Worm (Caenorhabditis elegans) whole organism, mixed stage, embryonic: ENCODE measurements around the gene cki-1.
A peak's percentile ranks its signal among the peaks of the same experiment; 100 is the strongest.

Experiments used
- M03D4.4 ChIP-seq: sonication (generic microtip); optimal IDR thresholded peaks from 2 replicates; lab custom pipeline; 2017; ENCODE audit warnings: mild to moderate bottlenecking, missing genetic modification characterization, missing compliant biosample characterization
- bed-3 ChIP-seq: fragments of 200-800 bp; sonication (Bioruptor generic); optimal IDR thresholded peaks from 3 replicates; lab custom pipeline; 2018; ENCODE audit warnings: mild to moderate bottlenecking, missing genetic modification characterization, moderate library complexity, missing compliant biosample characterization
- blmp-1 ChIP-seq: fragments of 150-350 bp; optimal IDR thresholded peaks from 2 replicates; lab custom pipeline; 2014; ENCODE audit warnings: missing biosample characterization, missing genetic modification characterization
- ceh-39 ChIP-seq: fragments of 150-350 bp; optimal IDR thresholded peaks from 2 replicates; lab custom pipeline; 2014; ENCODE audit warnings: missing biosample characterization, missing genetic modification characterization
- ceh-43 ChIP-seq: fragments of 200-800 bp; sonication (Bioruptor generic); optimal IDR thresholded peaks from 2 replicates; lab custom pipeline; 2018; ENCODE audit warnings: mild to moderate bottlenecking, missing genetic modification characterization, moderate library complexity, missing compliant biosample characterization
- ceh-83 ChIP-seq: fragments of 200-800 bp; sonication (Bioruptor generic); optimal IDR thresholded peaks from 2 replicates; lab custom pipeline; 2018; ENCODE audit warnings: mild to moderate bottlenecking, missing genetic modification characterization, missing compliant biosample characterization
- ces-1 ChIP-seq: fragments of 150-350 bp; optimal IDR thresholded peaks from 2 replicates; lab custom pipeline; 2014; ENCODE audit warnings: missing biosample characterization, missing genetic modification reagents, missing genetic modification characterization
- cnd-1 ChIP-seq: fragments of 200-800 bp; sonication (Bioruptor generic); optimal IDR thresholded peaks from 2 replicates; lab custom pipeline; 2018; ENCODE audit warnings: mild to moderate bottlenecking, missing genetic modification characterization, missing compliant biosample characterization
- drap-1 ChIP-seq: fragments of 200-800 bp; sonication (Bioruptor generic); optimal IDR thresholded peaks from 3 replicates; lab custom pipeline; 2018; ENCODE audit warnings: mild to moderate bottlenecking, missing genetic modification characterization, missing compliant biosample characterization
- elt-1 ChIP-seq: sonication (generic microtip); optimal IDR thresholded peaks from 2 replicates; lab custom pipeline; 2017; ENCODE audit warnings: missing genetic modification characterization, mild to moderate bottlenecking, missing compliant biosample characterization, antibody characterized with exemption, moderate library complexity, borderline replicate concordance; ENCODE audit not compliant: insufficient read depth
- elt-3 ChIP-seq: fragments of 150-350 bp; optimal IDR thresholded peaks from 2 replicates; lab custom pipeline; 2014; ENCODE audit warnings: missing biosample characterization, missing genetic modification characterization
- flh-1 ChIP-seq: fragments of 200-800 bp; sonication (Bioruptor generic); optimal IDR thresholded peaks from 2 replicates; lab custom pipeline; 2018; ENCODE audit warnings: mild to moderate bottlenecking, missing genetic modification characterization, moderate library complexity, missing compliant biosample characterization
- ham-2 ChIP-seq: fragments of 200-800 bp; sonication (Bioruptor generic); optimal IDR thresholded peaks from 2 replicates; lab custom pipeline; 2018; ENCODE audit warnings: mild to moderate bottlenecking, missing genetic modification characterization, missing compliant biosample characterization
- hlh-1 ChIP-seq: fragments of 150-350 bp; optimal IDR thresholded peaks from 2 replicates; lab custom pipeline; 2014; ENCODE audit warnings: missing biosample characterization, missing genetic modification reagents, missing genetic modification characterization
- lin-13 ChIP-seq: fragments of 150-350 bp; optimal IDR thresholded peaks from 2 replicates; lab custom pipeline; 2014; ENCODE audit warnings: missing biosample characterization, missing genetic modification characterization
- lin-32 ChIP-seq: fragments of 200-800 bp; sonication (Bioruptor generic); optimal IDR thresholded peaks from 2 replicates; lab custom pipeline; 2018; ENCODE audit warnings: mild to moderate bottlenecking, missing genetic modification characterization, missing compliant biosample characterization
- lsy-2 ChIP-seq: fragments of 150-350 bp; optimal IDR thresholded peaks from 2 replicates; lab custom pipeline; 2014; ENCODE audit warnings: missing biosample characterization, missing genetic modification characterization
- mab-5 ChIP-seq: fragments of 150-350 bp; optimal IDR thresholded peaks from 2 replicates; lab custom pipeline; 2014; ENCODE audit warnings: missing biosample characterization, missing genetic modification characterization
- mep-1 ChIP-seq: fragments of 150-350 bp; optimal IDR thresholded peaks from 2 replicates; lab custom pipeline; 2017; ENCODE audit warnings: missing biosample characterization, missing genetic modification reagents, missing genetic modification characterization, inconsistent platforms
- mls-2 ChIP-seq: sonication (generic microtip); optimal IDR thresholded peaks from 2 replicates; lab custom pipeline; 2016; ENCODE audit warnings: mild to moderate bottlenecking, missing genetic modification characterization, moderate library complexity, missing compliant biosample characterization
- nhr-12 ChIP-seq: fragments of 150-350 bp; optimal IDR thresholded peaks from 2 replicates; lab custom pipeline; 2014; ENCODE audit warnings: missing biosample characterization, missing genetic modification characterization
- nhr-2 ChIP-seq: fragments of 150-350 bp; optimal IDR thresholded peaks from 2 replicates; lab custom pipeline; 2014; ENCODE audit warnings: missing biosample characterization, missing genetic modification characterization
- nhr-237 ChIP-seq: fragments of 150-350 bp; optimal IDR thresholded peaks from 2 replicates; lab custom pipeline; 2014; ENCODE audit warnings: missing biosample characterization, missing genetic modification characterization
- nhr-28 ChIP-seq: fragments of 150-350 bp; optimal IDR thresholded peaks from 2 replicates; lab custom pipeline; 2014; ENCODE audit warnings: missing biosample characterization, missing genetic modification characterization
- nhr-76 ChIP-seq: sonication (generic microtip); optimal IDR thresholded peaks from 2 replicates; lab custom pipeline; 2017; ENCODE audit warnings: missing biosample characterization, missing genetic modification characterization
- pha-4 ChIP-seq: fragments of 150-350 bp; optimal IDR thresholded peaks from 2 replicates; lab custom pipeline; 2018; ENCODE audit warnings: missing biosample characterization, missing genetic modification reagents, missing genetic modification characterization
- sem-2 ChIP-seq: fragments of 200-800 bp; sonication (Bioruptor generic); optimal IDR thresholded peaks from 2 replicates; lab custom pipeline; 2018; ENCODE audit warnings: mild to moderate bottlenecking, missing genetic modification characterization, missing compliant biosample characterization
- snpc-4 ChIP-seq: fragments of 150-350 bp; optimal IDR thresholded peaks from 2 replicates; lab custom pipeline; 2014; ENCODE audit warnings: missing biosample characterization, missing genetic modification characterization
- sptf-1 ChIP-seq: sonication (generic microtip); optimal IDR thresholded peaks from 2 replicates; lab custom pipeline; 2017; ENCODE audit warnings: mild to moderate bottlenecking, missing genetic modification characterization, moderate library complexity, missing compliant biosample characterization
- tbx-8 ChIP-seq: fragments of 200-800 bp; sonication (Bioruptor generic); optimal IDR thresholded peaks from 2 replicates; lab custom pipeline; 2018; ENCODE audit warnings: mild to moderate bottlenecking, missing genetic modification characterization, moderate library complexity, missing compliant biosample characterization
- unc-120 ChIP-seq: sonication (generic microtip); optimal IDR thresholded peaks from 2 replicates; lab custom pipeline; 2017; ENCODE audit warnings: missing genetic modification characterization, missing compliant biosample characterization; ENCODE audit not compliant: poor library complexity, severe bottlenecking
- unc-39 ChIP-seq: fragments of 150-350 bp; optimal IDR thresholded peaks from 2 replicates; lab custom pipeline; 2014; ENCODE audit warnings: missing biosample characterization, missing genetic modification characterization
- unc-62 ChIP-seq: fragments of 150-350 bp; optimal IDR thresholded peaks from 2 replicates; lab custom pipeline; 2014; ENCODE audit warnings: missing biosample characterization, missing genetic modification reagents, missing genetic modification characterization
- zip-8 ChIP-seq: fragments of 150-350 bp; optimal IDR thresholded peaks from 2 replicates; lab custom pipeline; 2014; ENCODE audit warnings: missing biosample characterization, missing genetic modification characterization
- ztf-11 ChIP-seq: fragments of 150-350 bp; optimal IDR thresholded peaks from 2 replicates; lab custom pipeline; 2014; ENCODE audit warnings: missing biosample characterization, missing genetic modification characterization

cki-1 gene

ce11 chrII:7810869-7811543 lies at the start of gene cki-1:
TSS of gene cki-1 (plus strand) at chrII:7811240.
- no peak for TF ChIP-seq mab-5
- TF ChIP-seq nhr-237 (tag; lab: Kevin White, UChicago), result no peak
- TF ChIP-seq bed-3 (GFP tag; lab: Kevin White, UChicago), result no peak
- TF ChIP-seq elt-1, result peak; percentile 23
- peak; percentile 3 for TF ChIP-seq ham-2 (GFP tag; lab: Kevin White, UChicago)
- peak; percentile 57 for TF ChIP-seq ztf-11 (tag; lab: Kevin White, UChicago)
- TF ChIP-seq ces-1 (GFP tag; lab: Kevin White, UChicago), result no peak
- TF ChIP-seq sptf-1 (tag; lab: Kevin White, UChicago), result peak; percentile 77
- TF ChIP-seq unc-39 (tag; lab: Kevin White, UChicago), result no peak
- peak; percentile 29 for TF ChIP-seq drap-1 (GFP tag; lab: Kevin White, UChicago)
- no peak for TF ChIP-seq nhr-28 (tag; lab: Kevin White, UChicago)
- peak; percentile 25 for TF ChIP-seq pha-4 (tag; lab: Kevin White, UChicago)
- TF ChIP-seq nhr-12 (tag; lab: Kevin White, UChicago), result no peak
- TF ChIP-seq unc-62 (GFP tag; lab: Kevin White, UChicago), result no peak
- TF ChIP-seq zip-8 (tag; lab: Kevin White, UChicago), result no peak
- no peak for TF ChIP-seq flh-1 (GFP tag; lab: Kevin White, UChicago)
- no peak for TF ChIP-seq ceh-83
- TF ChIP-seq nhr-2 (tag; lab: Kevin White, UChicago), result peak; percentile 98
- TF ChIP-seq snpc-4 (tag; lab: Kevin White, UChicago), result no peak
- no peak for TF ChIP-seq ceh-39 (tag; lab: Kevin White, UChicago)
- peak; percentile 49 for TF ChIP-seq unc-120 (tag; lab: Kevin White, UChicago)
- TF ChIP-seq tbx-8, result no peak
- TF ChIP-seq mep-1 (tag; lab: Kevin White, UChicago), result no peak
- peak; percentile 15 for TF ChIP-seq ceh-43
- peak; percentile 42 for TF ChIP-seq mls-2 (tag; lab: Kevin White, UChicago)
- TF ChIP-seq blmp-1 (tag; lab: Kevin White, UChicago), result no peak
- no peak for TF ChIP-seq elt-3 (tag; lab: Kevin White, UChicago)
- TF ChIP-seq sem-2 (GFP tag; lab: Kevin White, UChicago), result no peak
- TF ChIP-seq hlh-1, result peak; percentile 54
- no peak for TF ChIP-seq nhr-76 (tag; lab: Kevin White, UChicago)
- TF ChIP-seq lsy-2 (tag; lab: Kevin White, UChicago), result no peak
- no peak for TF ChIP-seq lin-32 (GFP tag; lab: Kevin White, UChicago)
- TF ChIP-seq lin-13 (tag; lab: Kevin White, UChicago), result peak; percentile 8
- no peak for TF ChIP-seq cnd-1 (tag; lab: Kevin White, UChicago)
- peak; percentile 55 for TF ChIP-seq M03D4.4 (tag; lab: Kevin White, UChicago)

ce11 chrII:7761440-7761839 lies 49.6 kb upstream of the cki-1 start, which contains the start of gene B0228.8:
TSS of gene B0228.8 (minus strand) at chrII:7761540.
- TF ChIP-seq mls-2 (tag; lab: Kevin White, UChicago), result no peak

DNA sequence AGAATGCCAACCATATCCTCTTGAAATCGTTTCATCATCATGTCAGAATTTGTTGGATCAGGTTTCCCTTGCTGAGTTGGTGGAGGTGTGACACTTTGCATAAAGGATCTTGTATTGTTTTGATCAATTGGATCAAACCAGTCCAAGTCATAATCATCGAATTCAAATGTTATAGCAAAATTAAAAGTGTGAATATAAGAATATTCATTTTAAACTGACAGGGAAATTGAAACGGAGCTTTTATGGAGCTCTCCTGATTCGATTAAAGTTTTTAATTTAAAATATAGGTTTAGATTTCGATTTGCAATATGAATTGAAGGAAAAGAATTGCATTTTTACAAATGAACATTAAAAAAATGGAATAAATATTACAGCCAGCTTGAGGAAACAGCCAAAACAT lies 47.5 kb upstream of the cki-1 start, which contains the start of gene B0228.9:
Gene B0228.9, minus strand, starts transcription at position 101 of the 400 bp plus-strand sequence.
- TF ChIP-seq sptf-1 (tag; lab: Kevin White, UChicago) (no peak), lsy-2 (tag; lab: Kevin White, UChicago) (no peak), ces-1 (GFP tag; lab: Kevin White, UChicago) (no peak), mls-2 (tag; lab: Kevin White, UChicago) (no peak), elt-3 (tag; lab: Kevin White, UChicago) (no peak), lin-13 (tag; lab: Kevin White, UChicago) (no peak), drap-1 (GFP tag; lab: Kevin White, UChicago) (no peak), cnd-1 (tag; lab: Kevin White, UChicago) (no peak), ceh-43 (no peak), snpc-4 (tag; lab: Kevin White, UChicago) (no peak), ceh-39 (tag; lab: Kevin White, UChicago) (no peak), elt-1 (no peak), mab-5 (no peak), unc-39 (tag; lab: Kevin White, UChicago) (no peak), nhr-237 (tag; lab: Kevin White, UChicago) (no peak), mep-1 (tag; lab: Kevin White, UChicago) (no peak), ztf-11 (tag; lab: Kevin White, UChicago) (no peak)
